Fruit fly (Drosophila melanogaster): ENCODE data around the gene Efa6.

dm6 chr3R:22550306-22550812 is 37.2 kb upstream of the Efa6 start, which contains the start of gene bond:
- TF ChIP-seq inv (GFP tag; IDR thresholded peaks at IDR 0.05; ENCODE audit: partially characterized antibody) (no peak), br (optimal IDR thresholded peaks at IDR 0.05) (no peak), Bdp1 (GFP tag; optimal IDR thresholded peaks at IDR 0.05) (no peak), NK7.1 (GFP tag; optimal IDR thresholded peaks at IDR 0.05) (no peak), CG6854 (GFP tag; optimal IDR thresholded peaks at IDR 0.05) (no peak), org-1 (GFP tag; optimal IDR thresholded peaks at IDR 0.05) (no peak)
